Worm (Caenorhabditis elegans): ENCODE data around the gene srbc-66.

- TF ChIP-seq nhr-77 (tag; optimal IDR thresholded peaks at IDR 0.05) (no peak), aly-2 (tag; optimal IDR thresholded peaks at IDR 0.05) (no peak), alr-1 (tag; optimal IDR thresholded peaks at IDR 0.05) (no peak), ztf-1 (GFP tag; conservative IDR thresholded peaks at IDR 0.05) (no peak), unc-62 (GFP tag; optimal IDR thresholded peaks at IDR 0.05) (no peak)
Observed at ce11 chrV:3535260-3535659, 4.8 kb downstream of the srbc-66 start, which contains the start of gene nhr-221.
